Worm (Caenorhabditis elegans) whole organism, early embryonic: Measurements from ENCODE around the gene F54D12.10.

Source experiments
- ama-1 ChIP-seq: fragments of 150-350 bp; optimal IDR thresholded peaks from 2 replicates; lab custom pipeline; 2014
- ceh-36 ChIP-seq: sonication (generic microtip); optimal IDR thresholded peaks from 2 replicates; lab custom pipeline; 2016; ENCODE audit warnings: missing genetic modification characterization, inconsistent platforms, missing compliant biosample characterization
- ets-7 ChIP-seq: sonication (generic microtip); optimal IDR thresholded peaks from 2 replicates; lab custom pipeline; 2016; ENCODE audit warnings: missing genotype, missing genetic modification characterization, missing compliant biosample characterization
- hmbx-1 ChIP-seq: sonication (generic microtip); optimal IDR thresholded peaks from 2 replicates; lab custom pipeline; 2016; ENCODE audit warnings: mild to moderate bottlenecking, missing genetic modification characterization, missing compliant biosample characterization
- hmg-4 ChIP-seq: fragments of 200-800 bp; sonication (Bioruptor generic); optimal IDR thresholded peaks from 2 replicates; lab custom pipeline; 2018; ENCODE audit warnings: mild to moderate bottlenecking, missing genetic modification characterization, missing compliant biosample characterization
- pes-1 ChIP-seq: fragments of 200-800 bp; sonication (Bioruptor generic); IDR thresholded peaks from 2 replicates; pipeline ENCODE4 v1.3.6; 2022; ENCODE audit warnings: missing genetic modification reagents, missing genetic modification characterization, missing compliant biosample characterization
- sea-1 ChIP-seq: fragments of 200-800 bp; sonication (Bioruptor generic); conservative IDR thresholded peaks from 2 replicates; pipeline ENCODE4 v1.3.6; 2022; ENCODE audit warnings: missing genetic modification characterization, missing compliant biosample characterization

DNA sequence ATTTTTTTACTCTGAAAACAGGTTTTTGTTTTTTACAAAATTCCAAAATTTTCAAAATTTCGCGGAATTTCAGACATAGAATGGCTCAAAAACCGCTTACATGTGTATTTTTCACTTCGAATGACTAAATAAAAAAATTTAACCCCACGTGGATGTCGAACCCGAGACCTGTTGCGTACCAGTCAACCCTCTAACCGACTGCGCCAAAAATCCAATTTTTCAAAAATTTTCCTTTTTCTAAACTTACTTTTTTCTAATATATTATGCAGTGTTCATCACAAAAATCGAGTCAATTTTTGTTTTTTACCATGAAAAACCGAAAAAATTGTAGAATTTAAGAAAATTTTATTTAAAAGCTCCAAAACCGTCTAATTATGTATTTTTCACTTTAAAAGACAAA lies 12.2 kb downstream of the F54D12.10 start:
- TF ChIP-seq ama-1 (lab: Kevin White, UChicago) = no peak
- no peak for TF ChIP-seq ceh-36
- TF ChIP-seq sea-1 (GFP tag; lab: Robert Waterston, UW) = no peak
- TF ChIP-seq ets-7 (tag; lab: Kevin White, UChicago) = no peak
- no peak for TF ChIP-seq pes-1
- TF ChIP-seq hmg-4 = no peak
- TF ChIP-seq hmbx-1 (tag; lab: Kevin White, UChicago) = no peak
